Worm (Caenorhabditis elegans) whole organism, early embryonic: ENCODE results near the gene K11H12.10.

Experiments
- B0310.2 ChIP-seq: sonication (generic microtip); optimal IDR thresholded peaks from 2 replicates; lab custom pipeline; 2016; ENCODE audit warnings: mild to moderate bottlenecking, missing genetic modification characterization, missing compliant biosample characterization
- F13C5.2 ChIP-seq: sonication (generic microtip); optimal IDR thresholded peaks from 2 replicates; lab custom pipeline; 2017; ENCODE audit warnings: mild to moderate bottlenecking, missing genetic modification characterization, inconsistent platforms, missing compliant biosample characterization
- aly-1 ChIP-seq: sonication (generic microtip); optimal IDR thresholded peaks from 2 replicates; lab custom pipeline; 2016; ENCODE audit warnings: missing genetic modification characterization, missing compliant biosample characterization
- ama-1 ChIP-seq: fragments of 150-350 bp; optimal IDR thresholded peaks from 2 replicates; lab custom pipeline; 2014
- ceh-13 ChIP-seq: fragments of 200-800 bp; sonication (Bioruptor generic); optimal IDR thresholded peaks from 2 replicates; lab custom pipeline; 2018; ENCODE audit warnings: mild to moderate bottlenecking, missing genetic modification characterization, missing compliant biosample characterization
- ceh-36 ChIP-seq: sonication (generic microtip); optimal IDR thresholded peaks from 2 replicates; lab custom pipeline; 2016; ENCODE audit warnings: missing genetic modification characterization, inconsistent platforms, missing compliant biosample characterization
- ets-7 ChIP-seq: sonication (generic microtip); optimal IDR thresholded peaks from 2 replicates; lab custom pipeline; 2016; ENCODE audit warnings: missing genotype, missing genetic modification characterization, missing compliant biosample characterization
- flt-1 ChIP-seq: fragments of 200-800 bp; sonication (Bioruptor generic); IDR thresholded peaks from 2 replicates; pipeline ENCODE4 v1.3.6; 2022; ENCODE audit warnings: missing genetic modification characterization, missing compliant biosample characterization
- hmbx-1 ChIP-seq: sonication (generic microtip); optimal IDR thresholded peaks from 2 replicates; lab custom pipeline; 2016; ENCODE audit warnings: mild to moderate bottlenecking, missing genetic modification characterization, missing compliant biosample characterization
- hmg-4 ChIP-seq: fragments of 200-800 bp; sonication (Bioruptor generic); optimal IDR thresholded peaks from 2 replicates; lab custom pipeline; 2018; ENCODE audit warnings: mild to moderate bottlenecking, missing genetic modification characterization, missing compliant biosample characterization
- hnd-1 ChIP-seq: sonication (generic microtip); optimal IDR thresholded peaks from 2 replicates; lab custom pipeline; 2016; ENCODE audit warnings: missing genetic modification characterization, missing compliant biosample characterization
- pes-1 ChIP-seq: fragments of 200-800 bp; sonication (Bioruptor generic); IDR thresholded peaks from 2 replicates; pipeline ENCODE4 v1.3.6; 2022; ENCODE audit warnings: missing genetic modification reagents, missing genetic modification characterization, missing compliant biosample characterization
- scrt-1 ChIP-seq: fragments of 200-800 bp; sonication (Bioruptor generic); IDR thresholded peaks from 2 replicates; pipeline ENCODE4 v1.3.6; 2022; ENCODE audit warnings: missing genetic modification characterization, missing compliant biosample characterization
- sea-1 ChIP-seq: fragments of 200-800 bp; sonication (Bioruptor generic); conservative IDR thresholded peaks from 2 replicates; pipeline ENCODE4 v1.3.6; 2022; ENCODE audit warnings: missing genetic modification characterization, missing compliant biosample characterization
- tbx-11 ChIP-seq: fragments of 200-800 bp; sonication (Bioruptor generic); IDR thresholded peaks from 2 replicates; pipeline ENCODE4 v1.3.6; 2022; ENCODE audit warnings: missing genetic modification characterization, missing compliant biosample characterization
- tbx-37 ChIP-seq: fragments of 200-800 bp; sonication (Bioruptor generic); conservative IDR thresholded peaks from 2 replicates; pipeline ENCODE4 v1.3.6; 2022; ENCODE audit warnings: missing genetic modification reagents, missing genetic modification characterization, missing compliant biosample characterization
- tra-4 ChIP-seq: sonication (generic microtip); optimal IDR thresholded peaks from 2 replicates; lab custom pipeline; 2017; ENCODE audit warnings: missing genetic modification characterization, missing compliant biosample characterization

Gene K11H12.10

ce11 chrIV:675471-676159, at the start of gene K11H12.10, which contains the start of gene K11H12.4:
Gene K11H12.10 (plus strand): TSS chrIV:676075.
Gene K11H12.4 (minus strand): TSS chrIV:675883.
- TF ChIP-seq F13C5.2 (tag; lab: Kevin White, UChicago), result no peak
- TF ChIP-seq ets-7 (tag; lab: Kevin White, UChicago), result no peak
- TF ChIP-seq tbx-37 (GFP tag; lab: Robert Waterston, UW), result no peak
- TF ChIP-seq B0310.2, result no peak
- no peak for TF ChIP-seq hnd-1
- TF ChIP-seq tbx-11, result no peak

ce11 chrIV:627237-627636, 48.6 kb upstream of the K11H12.10 start, which contains the start of gene nhr-76:
Gene nhr-76 (plus strand): TSS chrIV:627537.
- TF ChIP-seq aly-1 (tag; lab: Kevin White, UChicago) (no peak), tbx-11 (no peak), ama-1 (lab: Kevin White, UChicago) (no peak), pes-1 (GFP tag; lab: Robert Waterston, UW) (no peak), ets-7 (tag; lab: Kevin White, UChicago) (no peak), scrt-1 (GFP tag; lab: Robert Waterston, UW) (no peak)

- TF ChIP-seq hmg-4 (GFP tag; lab: Kevin White, UChicago) (no peak), tra-4 (no peak), hmbx-1 (no peak), aly-1 (tag; lab: Kevin White, UChicago) (no peak), ets-7 (tag; lab: Kevin White, UChicago) (no peak), sea-1 (GFP tag; lab: Robert Waterston, UW) (no peak), hnd-1 (no peak), tbx-11 (no peak), scrt-1 (GFP tag; lab: Robert Waterston, UW) (no peak), B0310.2 (no peak)
Measured at ce11 chrIV:630598-630997, 45.3 kb upstream of the K11H12.10 start.

- TF ChIP-seq scrt-1 (GFP tag; lab: Robert Waterston, UW) (no peak), hmbx-1 (no peak), aly-1 (tag; lab: Kevin White, UChicago) (no peak), ceh-13 (GFP tag; lab: Kevin White, UChicago) (no peak), ets-7 (tag; lab: Kevin White, UChicago) (no peak), flt-1 (GFP tag; lab: Robert Waterston, UW) (no peak), sea-1 (GFP tag; lab: Robert Waterston, UW) (no peak), B0310.2 (no peak), pes-1 (GFP tag; lab: Robert Waterston, UW) (no peak)
Measured at ce11 chrIV:631869-632268, 44.0 kb upstream of the K11H12.10 start.

ce11 chrIV:633565-633964, 42.3 kb upstream of the K11H12.10 start:
- no peak for TF ChIP-seq B0310.2
- no peak for TF ChIP-seq aly-1 (tag; lab: Kevin White, UChicago)
- TF ChIP-seq ceh-13 (GFP tag; lab: Kevin White, UChicago), result no peak
- no peak for TF ChIP-seq ceh-36
- no peak for TF ChIP-seq pes-1 (GFP tag; lab: Robert Waterston, UW)
- TF ChIP-seq tra-4, result no peak
- TF ChIP-seq tbx-37 (GFP tag; lab: Robert Waterston, UW), result no peak
- no peak for TF ChIP-seq tbx-11
- no peak for TF ChIP-seq sea-1 (GFP tag; lab: Robert Waterston, UW)
- no peak for TF ChIP-seq ama-1 (lab: Kevin White, UChicago)
- no peak for TF ChIP-seq hmbx-1
- no peak for TF ChIP-seq flt-1 (GFP tag; lab: Robert Waterston, UW)

ce11 chrIV:639167-639566, 36.7 kb upstream of the K11H12.10 start:
- no peak for TF ChIP-seq scrt-1 (GFP tag; lab: Robert Waterston, UW)
- TF ChIP-seq flt-1 (GFP tag; lab: Robert Waterston, UW), result no peak
- TF ChIP-seq hnd-1, result no peak
- no peak for TF ChIP-seq pes-1 (GFP tag; lab: Robert Waterston, UW)
- no peak for TF ChIP-seq F13C5.2 (tag; lab: Kevin White, UChicago)
- no peak for TF ChIP-seq ceh-36
- TF ChIP-seq ets-7 (tag; lab: Kevin White, UChicago), result no peak
- TF ChIP-seq tbx-11, result no peak
- no peak for TF ChIP-seq hmg-4 (GFP tag; lab: Kevin White, UChicago)
- TF ChIP-seq sea-1 (GFP tag; lab: Robert Waterston, UW), result no peak
- no peak for TF ChIP-seq aly-1 (tag; lab: Kevin White, UChicago)
- TF ChIP-seq tra-4, result no peak
- no peak for TF ChIP-seq hmbx-1
- no peak for TF ChIP-seq tbx-37 (GFP tag; lab: Robert Waterston, UW)
- no peak for TF ChIP-seq ama-1 (lab: Kevin White, UChicago)
- no peak for TF ChIP-seq B0310.2
- no peak for TF ChIP-seq ceh-13 (GFP tag; lab: Kevin White, UChicago)

- TF ChIP-seq ceh-36 (no peak), pes-1 (GFP tag; lab: Robert Waterston, UW) (no peak), scrt-1 (GFP tag; lab: Robert Waterston, UW) (no peak), ama-1 (lab: Kevin White, UChicago) (no peak), aly-1 (tag; lab: Kevin White, UChicago) (no peak)
Measured at ce11 chrIV:643481-643880, 32.4 kb upstream of the K11H12.10 start.

ce11 chrIV:648362-648761, 27.5 kb upstream of the K11H12.10 start:
- TF ChIP-seq hmbx-1, result no peak
- TF ChIP-seq hmg-4 (GFP tag; lab: Kevin White, UChicago), result no peak
- TF ChIP-seq B0310.2, result no peak
- TF ChIP-seq scrt-1 (GFP tag; lab: Robert Waterston, UW), result no peak
- TF ChIP-seq tra-4, result no peak
- no peak for TF ChIP-seq aly-1 (tag; lab: Kevin White, UChicago)
- TF ChIP-seq F13C5.2 (tag; lab: Kevin White, UChicago), result no peak
- no peak for TF ChIP-seq pes-1 (GFP tag; lab: Robert Waterston, UW)
- TF ChIP-seq hnd-1, result no peak
- TF ChIP-seq tbx-11, result no peak
- TF ChIP-seq ama-1 (lab: Kevin White, UChicago), result no peak
- TF ChIP-seq ceh-13 (GFP tag; lab: Kevin White, UChicago), result no peak
- TF ChIP-seq flt-1 (GFP tag; lab: Robert Waterston, UW), result no peak
